Fruit fly (Drosophila melanogaster): ENCODE results near the gene Gart.
A peak's percentile ranks its signal among the peaks of the same experiment; 100 is the strongest.

Gene Gart

dm6 chr2L:7043039-7043905 lies 19.6 kb upstream of the Gart start:
- peak; percentile 3 for TF ChIP-seq CG11902 (GFP tag; optimal IDR thresholded peaks at IDR 0.05)
- no peak for TF ChIP-seq dsx (GFP tag; optimal IDR thresholded peaks at IDR 0.05; ENCODE audit: poor library complexity, severe bottlenecking)
- peak; percentile 29; the same call in 1 of the 3 replicates for TF ChIP-seq eg (GFP tag; IDR thresholded peaks at IDR 0.05)
- peak; percentile 66 for TF ChIP-seq Met (GFP tag; optimal IDR thresholded peaks at IDR 0.05)
- peak; percentile 79 for TF ChIP-seq vri (GFP tag; optimal IDR thresholded peaks at IDR 0.05)
- TF ChIP-seq lz (GFP tag; optimal IDR thresholded peaks at IDR 0.05): peak; percentile 55
- TF ChIP-seq CG11762 (GFP tag; optimal IDR thresholded peaks at IDR 0.05; ENCODE audit: insufficient read depth): no peak
- TF ChIP-seq CG16779 (tag; optimal IDR thresholded peaks at IDR 0.05): no peak
- peak; percentile 49 for TF ChIP-seq Sox14 (GFP tag; optimal IDR thresholded peaks at IDR 0.05)
- TF ChIP-seq OdsH (GFP tag; optimal IDR thresholded peaks at IDR 0.05): peak; percentile 44
- TF ChIP-seq CG6808 (GFP tag; optimal IDR thresholded peaks at IDR 0.05): peak; percentile 45
- peak; percentile 22 for TF ChIP-seq Eip93F (GFP tag; optimal IDR thresholded peaks at IDR 0.05)
- peak in 1 of 2 experiments; percentile 37 for TF ChIP-seq salr (GFP tag; optimal IDR thresholded peaks at IDR 0.05)
- peak; percentile 61 for TF ChIP-seq Smox (GFP tag; optimal IDR thresholded peaks at IDR 0.05)
- TF ChIP-seq cyc (GFP tag; optimal IDR thresholded peaks at IDR 0.05): peak; percentile 57
- TF ChIP-seq CG7368 (GFP tag; optimal IDR thresholded peaks at IDR 0.05): no peak
- peak; percentile 86 for TF ChIP-seq Eip78C (GFP tag)
- TF ChIP-seq net (GFP tag; optimal IDR thresholded peaks at IDR 0.05): peak; percentile 22
- no peak for TF ChIP-seq Lpt (GFP tag; optimal IDR thresholded peaks at IDR 0.05)
- peak; percentile 92 for TF ChIP-seq fkh (GFP tag; optimal IDR thresholded peaks at IDR 0.05)
- TF ChIP-seq CG3919 (GFP tag; optimal IDR thresholded peaks at IDR 0.05): peak; percentile 24
- TF ChIP-seq CG10631 (GFP tag; optimal IDR thresholded peaks at IDR 0.05): peak; percentile 29
- TF ChIP-seq CG32006 (GFP tag; optimal IDR thresholded peaks at IDR 0.05): peak; percentile 63
- peak; percentile 58 for TF ChIP-seq Hr39 (GFP tag; optimal IDR thresholded peaks at IDR 0.05)
- peak in 1 of 2 experiments; percentile 25 for TF ChIP-seq ss (GFP tag; optimal IDR thresholded peaks at IDR 0.05)
- TF ChIP-seq CG15336 (GFP tag; IDR thresholded peaks at IDR 0.05): 0 out of 2 replicates have a peak, but pooled peaks have one; percentile 23
- TF ChIP-seq svp (GFP tag): peak; percentile 88
- peak; percentile 28 for TF ChIP-seq CG8632 (GFP tag; optimal IDR thresholded peaks at IDR 0.05)
- TF ChIP-seq dac (GFP tag; optimal IDR thresholded peaks at IDR 0.05): no peak
- TF ChIP-seq Hr4 (GFP tag; optimal IDR thresholded peaks at IDR 0.05): peak; percentile 24
- peak; percentile 20 for TF ChIP-seq fd59A (GFP tag; optimal IDR thresholded peaks at IDR 0.05)
- TF ChIP-seq CG3032 (tag; optimal IDR thresholded peaks at IDR 0.05): peak; percentile 20
- TF ChIP-seq Blimp-1 (GFP tag; optimal IDR thresholded peaks at IDR 0.05): peak; percentile 52
- peak; percentile 35 for TF ChIP-seq CG6276 (GFP tag; optimal IDR thresholded peaks at IDR 0.05)
- no peak for TF ChIP-seq CG6792 (GFP tag; optimal IDR thresholded peaks at IDR 0.05)
- TF ChIP-seq CG8319 (GFP tag; optimal IDR thresholded peaks at IDR 0.05): peak; percentile 16
- TF ChIP-seq CG6854 (GFP tag; optimal IDR thresholded peaks at IDR 0.05): no peak
- peak; percentile 52 for TF ChIP-seq acj6 (GFP tag; optimal IDR thresholded peaks at IDR 0.05)
- peak; percentile 73 for TF ChIP-seq esn (GFP tag; optimal IDR thresholded peaks at IDR 0.05)
- TF ChIP-seq Ets96B (tag; optimal IDR thresholded peaks at IDR 0.05): no peak
- 0 out of 2 replicates have a peak, but pooled peaks have one; percentile 5 for TF ChIP-seq CG11294 (GFP tag; IDR thresholded peaks at IDR 0.05)
- no peak for TF ChIP-seq fd85E (GFP tag; optimal IDR thresholded peaks at IDR 0.05)
- TF ChIP-seq CG34406 (GFP tag; optimal IDR thresholded peaks at IDR 0.05): peak; percentile 32
- peak; percentile 53 for TF ChIP-seq Sox102F (GFP tag; optimal IDR thresholded peaks at IDR 0.05)
- TF ChIP-seq CG1621 (tag; optimal IDR thresholded peaks at IDR 0.05): no peak
- no peak for TF ChIP-seq Gug (GFP tag; IDR thresholded peaks at IDR 0.05)
- TF ChIP-seq Eip75B (GFP tag; optimal IDR thresholded peaks at IDR 0.05): peak; percentile 42
- TF ChIP-seq spab (GFP tag; optimal IDR thresholded peaks at IDR 0.05): no peak
- TF ChIP-seq CG6163 (GFP tag; IDR thresholded peaks at IDR 0.05): peak; percentile 32; the same call in 2 of the 3 replicates

Measured in whole organism, prepupa.